Fruit fly (Drosophila melanogaster): ENCODE results near the gene Cyp316a1.

dm6 chr3L:7541068-7541467 lies 49.4 kb downstream of the Cyp316a1 start, which contains the start of gene CG32374:
- TF ChIP-seq CG8478 (optimal IDR thresholded peaks at IDR 0.05) (no peak), CTCF (optimal IDR thresholded peaks at IDR 0.05) (no peak)
